Worm (Caenorhabditis elegans) whole organism, young adult: ENCODE measurements around the gene K09E9.1.

Source experiments
- B0019.2 ChIP-seq: fragments of 200-800 bp; sonication (Bioruptor generic); conservative IDR thresholded peaks from 2 replicates; pipeline ENCODE4 v1.3.6; 2022; ENCODE audit warnings: missing genetic modification reagents, missing genetic modification characterization, missing compliant biosample characterization
- F52B5.7 ChIP-seq: sonication (generic microtip); optimal IDR thresholded peaks from 2 replicates; lab custom pipeline; 2016; ENCODE audit warnings: mild to moderate bottlenecking, missing genetic modification characterization, missing compliant biosample characterization
- F57A8.1 ChIP-seq: fragments of 200-800 bp; sonication (Bioruptor generic); optimal IDR thresholded peaks from 2 replicates; lab custom pipeline; 2018; ENCODE audit warnings: mild to moderate bottlenecking, missing genetic modification characterization, moderate library complexity, missing compliant biosample characterization
- F57C9.4 ChIP-seq: sonication (generic microtip); optimal IDR thresholded peaks from 2 replicates; lab custom pipeline; 2017; ENCODE audit warnings: mild to moderate bottlenecking, missing genetic modification characterization, missing compliant biosample characterization
- K12H6.12 ChIP-seq: fragments of 200-800 bp; sonication (Bioruptor generic); optimal IDR thresholded peaks from 2 replicates; lab custom pipeline; 2018; ENCODE audit warnings: mild to moderate bottlenecking, missing genetic modification characterization, missing compliant biosample characterization
- T07F8.4 ChIP-seq: sonication (generic microtip); optimal IDR thresholded peaks from 2 replicates; lab custom pipeline; 2016; ENCODE audit warnings: mild to moderate bottlenecking, missing genetic modification characterization, moderate library complexity, missing compliant biosample characterization
- Y53F4B.3 ChIP-seq: fragments of 200-800 bp; sonication (Bioruptor generic); IDR thresholded peaks from 2 replicates; pipeline ENCODE4 v1.3.6; 2022; ENCODE audit warnings: missing genetic modification reagents, missing genetic modification characterization, missing compliant biosample characterization
- akir-1 ChIP-seq: fragments of 200-800 bp; sonication (Bioruptor generic); optimal IDR thresholded peaks from 2 replicates; lab custom pipeline; 2018; ENCODE audit warnings: mild to moderate bottlenecking, missing genetic modification characterization, moderate library complexity, missing compliant biosample characterization
- athp-1 ChIP-seq: sonication (generic microtip); optimal IDR thresholded peaks from 2 replicates; lab custom pipeline; 2017; ENCODE audit warnings: mild to moderate bottlenecking, missing genetic modification characterization, missing compliant biosample characterization
- attf-5 ChIP-seq: fragments of 200-800 bp; sonication (Bioruptor generic); optimal IDR thresholded peaks from 2 replicates; lab custom pipeline; 2018; ENCODE audit warnings: mild to moderate bottlenecking, missing genetic modification characterization, missing compliant biosample characterization
- attf-6 ChIP-seq: fragments of 200-800 bp; sonication (Bioruptor generic); IDR thresholded peaks from 2 replicates; pipeline ENCODE4 v1.3.6; 2022; ENCODE audit warnings: missing genetic modification reagents, missing genetic modification characterization, missing compliant biosample characterization
- ceh-79 ChIP-seq: sonication (generic microtip); optimal IDR thresholded peaks from 2 replicates; lab custom pipeline; 2017; ENCODE audit warnings: mild to moderate bottlenecking, missing genetic modification characterization, missing compliant biosample characterization
- dox-1 ChIP-seq: fragments of 200-800 bp; sonication (Bioruptor generic); IDR thresholded peaks from 2 replicates; pipeline ENCODE4 v1.3.6; 2022; ENCODE audit warnings: missing genetic modification reagents, missing genetic modification characterization, missing compliant biosample characterization
- fkh-3 ChIP-seq: sonication (generic microtip); optimal IDR thresholded peaks from 2 replicates; lab custom pipeline; 2016; ENCODE audit warnings: mild to moderate bottlenecking, missing genetic modification characterization, missing compliant biosample characterization
- hmg-20 ChIP-seq: fragments of 200-800 bp; sonication (Bioruptor generic); IDR thresholded peaks from 2 replicates; pipeline ENCODE4 v1.3.6; 2022; ENCODE audit warnings: missing genetic modification reagents, missing genetic modification characterization, missing compliant biosample characterization
- hrde-1 ChIP-seq: sonication (generic microtip); optimal IDR thresholded peaks from 2 replicates; lab custom pipeline; 2016; ENCODE audit warnings: missing genetic modification characterization, mild to moderate bottlenecking, missing compliant biosample characterization, moderate library complexity, missing genotype, missing genetic modification reagents, borderline replicate concordance
- hsf-1 ChIP-seq: fragments of 200-800 bp; sonication (Bioruptor generic); IDR thresholded peaks from 2 replicates; pipeline ENCODE4 v1.3.6; 2022; ENCODE audit warnings: missing genetic modification reagents, missing genetic modification characterization, missing compliant biosample characterization
- lin-54 ChIP-seq: fragments of 200-800 bp; sonication (Bioruptor generic); optimal IDR thresholded peaks from 2 replicates; lab custom pipeline; 2018; ENCODE audit warnings: mild to moderate bottlenecking, missing genetic modification characterization, missing compliant biosample characterization
- madf-10 ChIP-seq: sonication (generic microtip); optimal IDR thresholded peaks from 2 replicates; lab custom pipeline; 2016; ENCODE audit warnings: mild to moderate bottlenecking, missing genetic modification characterization, missing compliant biosample characterization
- madf-8 ChIP-seq: fragments of 200-800 bp; sonication (Bioruptor generic); conservative IDR thresholded peaks from 2 replicates; pipeline ENCODE4 v1.3.6; 2022; ENCODE audit warnings: missing genetic modification reagents, missing genetic modification characterization, missing compliant biosample characterization
- nhr-179 ChIP-seq: sonication (generic microtip); optimal IDR thresholded peaks from 2 replicates; lab custom pipeline; 2016; ENCODE audit warnings: mild to moderate bottlenecking, missing genetic modification characterization, missing compliant biosample characterization
- nhr-27 ChIP-seq: fragments of 200-800 bp; sonication (Bioruptor generic); optimal IDR thresholded peaks from 2 replicates; lab custom pipeline; 2018; ENCODE audit warnings: mild to moderate bottlenecking, missing genetic modification characterization, moderate library complexity, missing compliant biosample characterization
- nhr-90 ChIP-seq: sonication (generic microtip); optimal IDR thresholded peaks from 2 replicates; lab custom pipeline; 2016; ENCODE audit warnings: missing genotype, mild to moderate bottlenecking, missing genetic modification characterization, missing compliant biosample characterization
- rcor-1 ChIP-seq: fragments of 200-800 bp; sonication (Bioruptor generic); IDR thresholded peaks from 2 replicates; pipeline ENCODE4 v1.3.6; 2022; ENCODE audit warnings: missing genetic modification reagents, missing genetic modification characterization, missing compliant biosample characterization
- snpc-1.1 ChIP-seq: sonication (generic microtip); optimal IDR thresholded peaks from 2 replicates; lab custom pipeline; 2017; ENCODE audit warnings: missing genetic modification characterization, mild to moderate bottlenecking, missing compliant biosample characterization, antibody characterized with exemption, moderate library complexity, missing genotype, missing genetic modification reagents; ENCODE audit not compliant: insufficient read depth
- snpc-1.3 ChIP-seq: sonication (generic microtip); optimal IDR thresholded peaks from 2 replicates; lab custom pipeline; 2017; ENCODE audit warnings: missing genetic modification characterization, mild to moderate bottlenecking, missing compliant biosample characterization, antibody characterized with exemption, moderate library complexity, missing genotype, missing genetic modification reagents; ENCODE audit not compliant: insufficient read depth
- snpc-3.4 ChIP-seq: sonication (generic microtip); optimal IDR thresholded peaks from 2 replicates; lab custom pipeline; 2017; ENCODE audit warnings: missing genetic modification characterization, mild to moderate bottlenecking, missing compliant biosample characterization, antibody characterized with exemption, moderate library complexity, missing genotype, missing genetic modification reagents
- sptf-2 ChIP-seq: fragments of 200-800 bp; sonication (Bioruptor generic); optimal IDR thresholded peaks from 2 replicates; lab custom pipeline; 2018; ENCODE audit warnings: mild to moderate bottlenecking, missing genetic modification characterization, missing compliant biosample characterization
- unc-62 ChIP-seq: fragments of 150-350 bp; optimal IDR thresholded peaks from 2 replicates; lab custom pipeline; 2014; ENCODE audit warnings: missing biosample characterization, missing genetic modification reagents, missing genetic modification characterization
- zfh-2 ChIP-seq: fragments of 200-800 bp; sonication (Bioruptor generic); conservative IDR thresholded peaks from 2 replicates; pipeline ENCODE4 v1.3.6; 2022; ENCODE audit warnings: missing genetic modification reagents, missing genetic modification characterization, missing compliant biosample characterization
- zim-3 ChIP-seq: sonication (generic microtip); optimal IDR thresholded peaks from 2 replicates; lab custom pipeline; 2017; ENCODE audit warnings: mild to moderate bottlenecking, missing genetic modification characterization, moderate library complexity, missing compliant biosample characterization
- ztf-28 ChIP-seq: fragments of 200-800 bp; sonication (Bioruptor generic); IDR thresholded peaks from 2 replicates; pipeline ENCODE4 v1.3.6; 2022; ENCODE audit warnings: missing genetic modification reagents, missing genetic modification characterization, missing compliant biosample characterization
- ztf-3 ChIP-seq: fragments of 200-800 bp; sonication (Bioruptor generic); optimal IDR thresholded peaks from 2 replicates; lab custom pipeline; 2018; ENCODE audit warnings: mild to moderate bottlenecking, missing genetic modification characterization, missing compliant biosample characterization
- ztf-6 ChIP-seq: fragments of 200-800 bp; sonication (Bioruptor generic); IDR thresholded peaks from 2 replicates; pipeline ENCODE4 v1.3.6; 2022; ENCODE audit warnings: missing genetic modification reagents, missing genetic modification characterization, missing compliant biosample characterization

Gene K09E9.1

DNA sequence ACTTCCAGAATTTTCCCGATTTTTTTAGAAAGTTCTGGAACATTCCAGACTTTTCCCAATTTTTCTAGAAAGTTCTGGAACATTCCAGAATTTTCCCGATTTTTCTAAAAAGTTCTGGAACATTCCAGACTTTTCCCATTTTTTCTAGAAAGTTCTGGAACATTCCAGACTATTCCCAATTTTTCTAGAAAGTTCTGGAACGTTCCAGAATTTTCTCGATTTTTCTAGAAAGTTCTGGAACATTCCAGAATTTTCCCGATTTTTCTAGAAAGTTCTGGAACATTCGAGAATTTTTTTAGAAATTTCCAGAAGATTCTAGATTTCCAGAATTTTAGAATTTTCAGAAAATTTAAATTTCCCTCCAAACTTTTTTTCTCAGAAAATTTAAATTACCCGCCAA, 14.8 kb downstream of the K09E9.1 start:
- TF ChIP-seq hsf-1, result peak; percentile 95
- TF ChIP-seq B0019.2 (GFP tag; lab: Robert Waterston, UW), result 0 out of 2 replicates have a peak, but pooled peaks have one; percentile 14
- TF ChIP-seq dox-1 (GFP tag; lab: Robert Waterston, UW), result 0 out of 2 replicates have a peak, but pooled peaks have one; percentile 30

- TF ChIP-seq rcor-1 (GFP tag; lab: Robert Waterston, UW) (no peak), madf-8 (GFP tag; lab: Robert Waterston, UW) (no peak), hrde-1 (tag; lab: Kevin White, UChicago) (no peak), athp-1 (tag; lab: Kevin White, UChicago) (no peak), zim-3 (tag; lab: Kevin White, UChicago) (no peak), akir-1 (no peak), zfh-2 (no peak), lin-54 (GFP tag; lab: Kevin White, UChicago) (no peak), ceh-79 (tag; lab: Kevin White, UChicago) (no peak), attf-5 (GFP tag; lab: Kevin White, UChicago) (no peak), F57C9.4 (no peak), ztf-6 (GFP tag; lab: Robert Waterston, UW) (no peak), F57A8.1 (GFP tag; lab: Kevin White, UChicago) (no peak), attf-6 (GFP tag; lab: Robert Waterston, UW) (no peak), snpc-1.1 (tag; lab: Kevin White, UChicago) (no peak), madf-10 (tag; lab: Kevin White, UChicago) (no peak)
These were observed 20.3 kb downstream of the K09E9.1 start, which contains the start of gene K09E9.7 for ce11 chrX:15640603-15641002. Gene K09E9.7, plus strand, starts transcription at chrX:15640903.

DNA sequence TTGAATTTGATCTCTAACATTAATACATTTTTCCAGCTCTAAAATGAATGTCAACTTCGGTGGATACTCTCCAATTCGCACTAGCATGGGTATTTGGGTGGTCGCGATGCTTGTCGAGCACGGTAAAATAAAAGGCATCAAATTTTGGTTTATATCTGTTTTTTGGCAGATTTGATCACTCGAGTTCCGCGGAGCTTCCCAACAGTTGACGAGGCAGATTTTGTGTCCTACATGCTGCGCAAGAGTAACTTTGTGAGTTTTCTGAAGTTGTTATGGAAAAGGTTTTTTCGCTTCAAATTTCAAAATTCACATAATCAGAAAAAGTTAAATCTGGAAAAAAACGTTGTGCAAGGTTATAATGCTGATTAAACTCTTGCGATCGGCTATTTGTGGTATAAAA, 21.1 kb downstream of the K09E9.1 start:
- no peak for TF ChIP-seq ztf-3 (GFP tag; lab: Kevin White, UChicago)
- no peak for TF ChIP-seq sptf-2
- no peak for TF ChIP-seq Y53F4B.3 (GFP tag; lab: Robert Waterston, UW)
- no peak for TF ChIP-seq snpc-1.3 (tag; lab: Kevin White, UChicago)
- no peak for TF ChIP-seq T07F8.4 (tag; lab: Kevin White, UChicago)
- TF ChIP-seq nhr-27 (tag; lab: Kevin White, UChicago), result no peak
- no peak for TF ChIP-seq F52B5.7 (tag; lab: Kevin White, UChicago)
- TF ChIP-seq K12H6.12, result no peak
- no peak for TF ChIP-seq madf-10 (tag; lab: Kevin White, UChicago)
- no peak for TF ChIP-seq hmg-20
- no peak for TF ChIP-seq ceh-79 (tag; lab: Kevin White, UChicago)
- TF ChIP-seq snpc-1.1 (tag; lab: Kevin White, UChicago), result no peak
- TF ChIP-seq F57A8.1 (GFP tag; lab: Kevin White, UChicago), result no peak
- no peak for TF ChIP-seq fkh-3 (tag; lab: Kevin White, UChicago)
- TF ChIP-seq unc-62 (GFP tag; lab: Kevin White, UChicago), result no peak
- no peak for TF ChIP-seq ztf-28
- no peak for TF ChIP-seq snpc-3.4 (tag; lab: Kevin White, UChicago)
- no peak for TF ChIP-seq nhr-179 (tag; lab: Kevin White, UChicago)
- no peak for TF ChIP-seq nhr-90 (tag; lab: Kevin White, UChicago)
